Worm (Caenorhabditis elegans) whole organism, L4/young adult: Measurements from ENCODE around the gene W03F9.11.

Experiments
- dao-5 ChIP-seq: sonication (generic microtip); optimal IDR thresholded peaks from 2 replicates; lab custom pipeline; 2016; ENCODE audit warnings: missing genotype, missing genetic modification characterization, moderate library complexity, missing compliant biosample characterization
- him-1 ChIP-seq: sonication (generic microtip); optimal IDR thresholded peaks from 2 replicates; lab custom pipeline; 2016; ENCODE audit warnings: missing genotype, missing genetic modification reagents, missing genetic modification characterization, missing compliant biosample characterization

DNA sequence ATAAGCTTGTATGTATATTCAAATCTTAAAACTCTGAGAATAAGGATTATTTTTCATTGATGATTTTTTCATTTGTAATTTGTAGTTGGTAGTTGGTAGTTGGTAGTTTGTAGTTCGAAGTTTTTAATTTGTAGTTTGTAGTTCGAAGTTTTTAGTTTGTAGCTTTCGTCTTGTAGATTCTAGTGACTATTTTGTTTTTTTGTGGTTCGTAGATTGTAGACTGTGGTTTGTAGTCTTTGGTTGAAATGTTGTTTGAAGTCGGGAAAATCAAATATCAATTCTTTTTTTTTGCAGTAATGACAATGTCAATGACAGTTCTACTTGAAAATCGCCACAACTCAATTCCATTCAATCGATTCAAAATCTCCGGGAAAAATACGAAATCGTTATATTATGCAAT is 4.5 kb upstream of the W03F9.11 start:
- TF ChIP-seq him-1 (tag; lab: Kevin White, UChicago) (no peak), dao-5 (tag; lab: Kevin White, UChicago) (no peak)
